Worm (Caenorhabditis elegans): ENCODE measurements around the gene svop-1.

DNA sequence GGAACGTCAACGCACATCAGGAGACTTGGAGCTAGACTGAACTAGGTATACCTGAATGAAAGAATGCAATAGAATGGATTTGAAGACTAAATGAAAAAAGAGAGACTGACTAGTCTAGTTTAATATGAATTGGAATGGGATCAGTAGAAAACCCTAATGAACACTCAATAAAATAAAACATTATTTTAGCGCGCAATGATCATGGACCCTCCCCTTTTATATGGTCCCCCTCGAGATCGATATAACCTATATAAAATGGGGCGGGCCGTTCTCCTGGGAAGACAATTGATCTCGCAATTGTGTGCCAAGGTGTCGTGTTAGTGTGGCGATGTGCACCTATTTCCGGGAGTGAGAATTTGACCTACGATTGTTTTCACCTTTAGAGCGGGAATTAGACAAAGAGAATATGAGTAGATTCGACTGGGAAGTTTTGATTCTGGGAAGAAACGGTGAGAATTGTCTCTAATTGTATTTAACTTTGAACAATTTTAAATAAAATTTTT, 32.6 kb upstream of the svop-1 start, which contains the start of gene cdc-25.3:
- TF ChIP-seq ama-1 (optimal IDR thresholded peaks at IDR 0.05) (no peak), flt-1 (GFP tag; IDR thresholded peaks at IDR 0.05) (no peak), tbx-11 (GFP tag; IDR thresholded peaks at IDR 0.05) (no peak), pes-1 (GFP tag; IDR thresholded peaks at IDR 0.05) (no peak), sea-1 (GFP tag; conservative IDR thresholded peaks at IDR 0.05) (no peak), F13C5.2 (tag; optimal IDR thresholded peaks at IDR 0.05) (no peak), hmg-4 (GFP tag; optimal IDR thresholded peaks at IDR 0.05) (no peak)
